Worm (Caenorhabditis elegans): ENCODE measurements around the gene H43E16.1.

DNA sequence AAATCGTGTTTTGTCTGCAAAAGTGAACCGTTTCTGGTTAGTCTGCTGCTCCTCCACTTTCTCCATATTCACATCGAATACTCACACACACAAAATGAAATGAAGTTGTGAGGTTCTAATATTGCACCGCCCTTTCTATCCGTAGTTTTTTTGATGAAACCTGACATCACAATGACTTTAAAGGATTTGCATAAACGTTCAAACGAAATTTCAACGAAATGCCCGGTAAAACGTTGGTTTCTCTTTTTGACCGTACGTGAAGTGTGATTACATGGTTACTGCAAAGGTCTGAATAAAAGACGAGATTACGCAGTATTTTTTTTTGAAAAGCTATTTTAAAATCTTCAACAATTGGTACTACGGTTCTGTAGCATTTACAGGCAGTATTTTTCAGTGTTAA lies 19.8 kb upstream of the H43E16.1 start, which contains the start of gene T19D12.9:
- TF ChIP-seq nhr-19 (GFP tag; conservative IDR thresholded peaks at IDR 0.05) (no peak), mef-2 (tag; optimal IDR thresholded peaks at IDR 0.05) (no peak), tbx-2 (tag; optimal IDR thresholded peaks at IDR 0.05) (no peak), snpc-4 (tag; optimal IDR thresholded peaks at IDR 0.05) (no peak), unc-62 (GFP tag; optimal IDR thresholded peaks at IDR 0.05) (no peak), hlh-17 (GFP tag; optimal IDR thresholded peaks at IDR 0.05; ENCODE audit: borderline replicate concordance) (no peak), dpl-1 (GFP tag; optimal IDR thresholded peaks at IDR 0.05) (no peak), nhr-76 (tag; optimal IDR thresholded peaks at IDR 0.05) (no peak), lin-13 (GFP tag; optimal IDR thresholded peaks at IDR 0.05) (no peak)

Data from whole organism, L1 larva.